Fruit fly (Drosophila melanogaster) whole organism, embryonic: ENCODE measurements around the gene Dpp10.

ENCODE experiments used
- BEAF-32 ChIP-seq: fragments of 200-800 bp; sonication (Bioruptor generic); optimal IDR thresholded peaks from 3 replicates; lab custom pipeline; 2017; ENCODE audit warnings: missing biosample characterization, missing genetic modification characterization, mild to moderate bottlenecking, moderate library complexity, missing genetic modification reagents
- Bgb ChIP-seq: fragments of 200-800 bp; sonication (Bioruptor generic); IDR thresholded peaks from 2 replicates; pipeline ENCODE4 v1.3.6; 2022; ENCODE audit warnings: missing biosample characterization, missing genetic modification characterization; ENCODE audit not compliant: partially characterized antibody
- CG11504 ChIP-seq: fragments of 200-800 bp; sonication (Bioruptor generic); optimal IDR thresholded peaks from 3 replicates; lab custom pipeline; 2019; ENCODE audit warnings: missing biosample characterization, mild to moderate bottlenecking, missing genetic modification characterization, moderate library complexity
- CG1233 ChIP-seq: fragments of 200-800 bp; sonication (Bioruptor generic); optimal IDR thresholded peaks from 4 replicates; lab custom pipeline; 2018; ENCODE audit warnings: missing biosample characterization, mild to moderate bottlenecking, missing genetic modification characterization
- CG13624 ChIP-seq: fragments of 200-800 bp; sonication (Bioruptor generic); optimal IDR thresholded peaks from 2 replicates; lab custom pipeline; 2016; ENCODE audit warnings: missing biosample characterization, missing genetic modification characterization
- CG14710 ChIP-seq: fragments of 200-800 bp; sonication (Bioruptor generic); optimal IDR thresholded peaks from 3 replicates; lab custom pipeline; 2019; ENCODE audit warnings: missing biosample characterization, mild to moderate bottlenecking, missing genetic modification characterization, moderate library complexity
- CG15514 ChIP-seq: fragments of 200-800 bp; sonication (Bioruptor generic); optimal IDR thresholded peaks from 3 replicates; lab custom pipeline; 2017; ENCODE audit warnings: missing biosample characterization, missing genetic modification characterization, mild to moderate bottlenecking, moderate library complexity, missing genetic modification reagents
- CG18599 ChIP-seq: fragments of 200-800 bp; sonication (Bioruptor generic); optimal IDR thresholded peaks from 3 replicates; lab custom pipeline; 2017; ENCODE audit warnings: missing biosample characterization, missing genetic modification characterization, mild to moderate bottlenecking, moderate library complexity, missing genetic modification reagents
- CG18764 ChIP-seq: fragments of 200-800 bp; sonication (Bioruptor generic); optimal IDR thresholded peaks from 3 replicates; lab custom pipeline; 2016; ENCODE audit warnings: missing biosample characterization, missing genetic modification characterization
- CG4360 ChIP-seq: fragments of 200-800 bp; sonication (Bioruptor generic); IDR thresholded peaks from 2 replicates; pipeline ENCODE4 v1.3.6; 2022; ENCODE audit warnings: missing biosample characterization, missing genetic modification characterization
- CG6654 ChIP-seq: fragments of 200-800 bp; sonication (Bioruptor generic); optimal IDR thresholded peaks from 2 replicates; lab custom pipeline; 2017; ENCODE audit warnings: missing biosample characterization, mild to moderate bottlenecking, missing genetic modification characterization
- CG6813 ChIP-seq: fragments of 200-800 bp; sonication (Bioruptor generic); optimal IDR thresholded peaks from 2 replicates; lab custom pipeline; 2017; ENCODE audit warnings: missing biosample characterization, missing genetic modification characterization, mild to moderate bottlenecking, moderate library complexity, missing genetic modification reagents
- CG7839 ChIP-seq: fragments of 200-800 bp; sonication (Bioruptor generic); optimal IDR thresholded peaks from 3 replicates; lab custom pipeline; 2018; ENCODE audit warnings: missing biosample characterization, mild to moderate bottlenecking, missing genetic modification characterization, moderate library complexity
- CG7987 ChIP-seq: fragments of 200-800 bp; sonication (Bioruptor generic); optimal IDR thresholded peaks from 2 replicates; lab custom pipeline; 2018; ENCODE audit warnings: missing biosample characterization, mild to moderate bottlenecking, missing genetic modification characterization, moderate library complexity
- CkIIα-i1 ChIP-seq: fragments of 200-800 bp; sonication (Bioruptor generic); IDR thresholded peaks from 2 replicates; pipeline ENCODE4 v1.3.6; 2022; ENCODE audit warnings: missing biosample characterization, missing genetic modification characterization
- D19B ChIP-seq: fragments of 200-800 bp; sonication (Bioruptor generic); optimal IDR thresholded peaks from 2 replicates; lab custom pipeline; 2017; ENCODE audit warnings: missing biosample characterization, mild to moderate bottlenecking, missing genetic modification characterization
- Dbx ChIP-seq: fragments of 200-800 bp; sonication (Bioruptor generic); IDR thresholded peaks from 3 replicates; pipeline ENCODE4 v1.3.6; 2022; ENCODE audit warnings: missing biosample characterization, missing genetic modification characterization
- Doc3 ChIP-seq: fragments of 200-800 bp; sonication (Bioruptor generic); IDR thresholded peaks from 3 replicates; pipeline ENCODE4 v1.3.6; 2022; ENCODE audit warnings: missing biosample characterization, missing genetic modification characterization; ENCODE audit not compliant: partially characterized antibody
- Dp ChIP-seq: fragments of 200-800 bp; sonication (Bioruptor generic); optimal IDR thresholded peaks from 2 replicates; lab custom pipeline; 2018; ENCODE audit warnings: missing biosample characterization, mild to moderate bottlenecking, missing genetic modification characterization, moderate library complexity
- Dref ChIP-seq: fragments of 200-800 bp; sonication (Bioruptor generic); IDR thresholded peaks from 2 replicates; pipeline ENCODE4 v1.3.6; 2022; ENCODE audit warnings: missing biosample characterization, missing genetic modification characterization
- Drgx ChIP-seq: fragments of 200-800 bp; sonication (Bioruptor generic); IDR thresholded peaks from 2 replicates; pipeline ENCODE4 v1.3.6; 2022; ENCODE audit warnings: missing biosample characterization, missing genetic modification characterization
- E2f1 ChIP-seq: fragments of 200-800 bp; sonication (Bioruptor generic); IDR thresholded peaks from 2 replicates; pipeline ENCODE4 v1.3.6; 2022; ENCODE audit warnings: missing biosample characterization, missing genetic modification characterization
- Ets65A ChIP-seq: fragments of 200-800 bp; sonication (Bioruptor generic); peaks from one replicate; lab custom pipeline; 2016; ENCODE audit warnings: missing biosample characterization, missing genetic modification characterization
- GATAe ChIP-seq: fragments of 200-800 bp; sonication (Bioruptor generic); conservative IDR thresholded peaks from 2 replicates; pipeline ENCODE4 v1.3.6; 2022; ENCODE audit warnings: missing biosample characterization, missing genetic modification characterization
- Hr78 ChIP-seq, 2 experiments: fragments of 200-800 bp in 1 of 2; fragments of >200 bp in 1 of 2; sonication (Bioruptor generic) in 1 of 2; optimal IDR thresholded peaks; 2 replicates each; lab custom pipeline; 2017 to 2019; ENCODE audit warnings: missing biosample characterization in 2 of 2, missing genetic modification characterization in 2 of 2, mild to moderate bottlenecking in 1 of 2, moderate library complexity in 1 of 2
- MBD-R2 ChIP-seq: fragments of 200-800 bp; sonication (Bioruptor generic); IDR thresholded peaks from 2 replicates; pipeline ENCODE4 v1.3.6; 2022; ENCODE audit warnings: missing biosample characterization, missing genetic modification characterization
- Med ChIP-seq: fragments of 200-800 bp; sonication (Bioruptor generic); peaks from one replicate; lab custom pipeline; 2016; ENCODE audit warnings: missing biosample characterization, missing genetic modification characterization, mild to moderate bottlenecking, inconsistent platforms, moderate library complexity
- Mrtf ChIP-seq: fragments of 200-800 bp; sonication (Bioruptor generic); IDR thresholded peaks from 3 replicates; pipeline ENCODE4 v1.3.6; 2022; ENCODE audit warnings: missing biosample characterization, missing genetic modification characterization
- Scr ChIP-seq: fragments of 200-800 bp; sonication (Bioruptor generic); IDR thresholded peaks from 2 replicates; pipeline ENCODE4 v1.3.6; 2022; ENCODE audit warnings: missing biosample characterization, missing genetic modification characterization; ENCODE audit not compliant: partially characterized antibody
- Sry-δ ChIP-seq: fragments of 200-800 bp; sonication (Bioruptor generic); optimal IDR thresholded peaks from 2 replicates; lab custom pipeline; 2016; ENCODE audit warnings: missing biosample characterization, missing genetic modification characterization
- Vsx1 ChIP-seq: fragments of 200-800 bp; sonication (Bioruptor generic); optimal IDR thresholded peaks from 2 replicates; lab custom pipeline; 2017; ENCODE audit warnings: missing biosample characterization, mild to moderate bottlenecking, missing genetic modification characterization, missing genetic modification reagents
- amos ChIP-seq: fragments of 200-800 bp; sonication (Bioruptor generic); IDR thresholded peaks from 2 replicates; pipeline ENCODE4 v1.3.6; 2022; ENCODE audit warnings: missing biosample characterization, missing genetic modification characterization; ENCODE audit not compliant: partially characterized antibody
- chinmo ChIP-seq: fragments of 200-800 bp; sonication (Bioruptor generic); IDR thresholded peaks from 4 replicates; pipeline ENCODE4 v1.3.6; 2022; ENCODE audit warnings: missing biosample characterization, missing genetic modification characterization; ENCODE audit not compliant: partially characterized antibody
- dati ChIP-seq: fragments of 200-800 bp; sonication (Bioruptor generic); IDR thresholded peaks from 2 replicates; pipeline ENCODE4 v1.3.6; 2022; ENCODE audit warnings: missing biosample characterization, missing genetic modification characterization
- dm ChIP-seq: fragments of 200-800 bp; sonication (Bioruptor generic); optimal IDR thresholded peaks from 3 replicates; lab custom pipeline; 2016; ENCODE audit warnings: missing biosample characterization, missing genetic modification characterization
- gcm ChIP-seq: fragments of 200-800 bp; sonication (Bioruptor generic); optimal IDR thresholded peaks from 2 replicates; lab custom pipeline; 2019; ENCODE audit warnings: missing biosample characterization, mild to moderate bottlenecking, missing genetic modification characterization, moderate library complexity
- gsb ChIP-seq: fragments of 200-800 bp; sonication (Bioruptor generic); IDR thresholded peaks from 2 replicates; pipeline ENCODE4 v1.3.6; 2022; ENCODE audit warnings: missing biosample characterization, missing genetic modification characterization
- hb ChIP-seq: fragments of 200-800 bp; sonication (Bioruptor generic); IDR thresholded peaks from 3 replicates; pipeline ENCODE4 v1.3.6; 2022; ENCODE audit warnings: missing biosample characterization, missing genetic modification characterization; ENCODE audit not compliant: partially characterized antibody
- klu ChIP-seq: fragments of 200-800 bp; sonication (Bioruptor generic); IDR thresholded peaks from 2 replicates; pipeline ENCODE4 v1.3.6; 2022; ENCODE audit warnings: missing biosample characterization, missing genetic modification characterization
- kni ChIP-seq: fragments of 200-800 bp; sonication (Bioruptor generic); optimal IDR thresholded peaks from 3 replicates; lab custom pipeline; 2017; ENCODE audit warnings: mild to moderate bottlenecking, missing biosample characterization, missing genetic modification reagents, missing genetic modification characterization
- odd ChIP-seq: fragments of 200-800 bp; sonication (Bioruptor generic); optimal IDR thresholded peaks from 2 replicates; lab custom pipeline; 2017; ENCODE audit warnings: missing biosample characterization, mild to moderate bottlenecking, missing genetic modification characterization
- pita ChIP-seq: fragments of 200-800 bp; sonication (Bioruptor generic); optimal IDR thresholded peaks from 2 replicates; lab custom pipeline; 2017; ENCODE audit warnings: missing biosample characterization, mild to moderate bottlenecking, missing genetic modification characterization
- pnt ChIP-seq: fragments of 200-800 bp; sonication (Bioruptor generic); optimal IDR thresholded peaks from 3 replicates; lab custom pipeline; 2016; ENCODE audit warnings: missing biosample characterization, missing genetic modification characterization
- pzg ChIP-seq: fragments of 200-800 bp; sonication (Bioruptor generic); optimal IDR thresholded peaks from 3 replicates; lab custom pipeline; 2018; ENCODE audit warnings: missing biosample characterization, mild to moderate bottlenecking, missing genetic modification characterization, moderate library complexity
- sens ChIP-seq: fragments of 200-800 bp; sonication (Bioruptor generic); peaks from one replicate; lab custom pipeline; 2016; ENCODE audit warnings: missing biosample characterization, missing genetic modification characterization
- z ChIP-seq: fragments of 200-800 bp; sonication (Bioruptor generic); IDR thresholded peaks from 3 replicates; pipeline ENCODE4 v1.3.6; 2022; ENCODE audit warnings: missing biosample characterization, missing genetic modification characterization

Dpp10 gene

dm6 chr2L:6643218-6643756 lies 42.4 kb upstream of the Dpp10 start (continued):
- no peak for TF ChIP-seq gsb (GFP tag; lab: Robert Waterston, UW)
- no peak for TF ChIP-seq D19B (GFP tag; lab: Kevin White, UChicago)
- no peak for TF ChIP-seq CG13624 (GFP tag; lab: Kevin White, UChicago)
- TF ChIP-seq Dbx (GFP tag; lab: Robert Waterston, UW): 0 out of 3 replicates have a peak, but pooled peaks have one; percentile 39
- TF ChIP-seq Med (GFP tag; lab: Kevin White, UChicago): peak; percentile 3
- peak; percentile 18; the same call in 1 of the 2 replicates for TF ChIP-seq GATAe (GFP tag; lab: Robert Waterston, UW)
- no peak for TF ChIP-seq kni (GFP tag; lab: Kevin White, UChicago)
- TF ChIP-seq hb: no peak

dm6 chr2L:6632307-6632706 lies 31.4 kb upstream of the Dpp10 start, which contains the start of gene Oatp26F:
Gene Oatp26F, minus strand, starts transcription at chr2L:6632407.
- TF ChIP-seq CG11504 (tag; lab: Kevin White, UChicago) (no peak), MBD-R2 (GFP tag; lab: Robert Waterston, UW) (no peak), Hr78 (GFP tag; optimal IDR thresholded peaks at IDR 0.05; lab: Kevin White, UChicago) (no peak), Dref (GFP tag; lab: Robert Waterston, UW) (0 out of 2 replicates have a peak, but pooled peaks have one; percentile 18), Ets65A (GFP tag; lab: Kevin White, UChicago) (peak; percentile 26), pzg (no peak), CG6654 (no peak), CG18599 (GFP tag; lab: Kevin White, UChicago) (no peak), Med (GFP tag; lab: Kevin White, UChicago) (peak; percentile 54), CG14710 (tag; lab: Kevin White, UChicago) (no peak), Bgb (0 out of 2 replicates have a peak, but pooled peaks have one; percentile 24), chinmo (GFP tag; lab: Robert Waterston, UW) (no peak), pnt (GFP tag; lab: Kevin White, UChicago) (no peak), amos (no peak), Mrtf (GFP tag; lab: Robert Waterston, UW) (0 out of 3 replicates have a peak, but pooled peaks have one; percentile 16)

- TF ChIP-seq odd (GFP tag; lab: Kevin White, UChicago): no peak
- peak; percentile 36 for TF ChIP-seq CG15514 (GFP tag; lab: Kevin White, UChicago)
- TF ChIP-seq gcm: no peak
- no peak for TF ChIP-seq CkIIα-i1 (GFP tag; lab: Robert Waterston, UW)
- TF ChIP-seq CG1233 (GFP tag; lab: Kevin White, UChicago): no peak
- TF ChIP-seq CG6813 (GFP tag; lab: Kevin White, UChicago): no peak
- TF ChIP-seq klu (GFP tag; lab: Robert Waterston, UW): peak; percentile 28; the same call in 1 of the 2 replicates
- no peak for TF ChIP-seq CG7987 (GFP tag; lab: Kevin White, UChicago)
- TF ChIP-seq Doc3 (GFP tag; lab: Robert Waterston, UW): peak; percentile 62; the same call in 2 of the 3 replicates
- peak; percentile 10 for TF ChIP-seq BEAF-32 (GFP tag; lab: Kevin White, UChicago)
- peak; percentile 31 for TF ChIP-seq Sry-δ (GFP tag; lab: Kevin White, UChicago)
- TF ChIP-seq z: no peak
- TF ChIP-seq Drgx: no peak
- TF ChIP-seq Bgb: peak; percentile 77
- peak; percentile 55 for TF ChIP-seq Dp (GFP tag; lab: Kevin White, UChicago)
- TF ChIP-seq Vsx1 (GFP tag; lab: Kevin White, UChicago): no peak
- TF ChIP-seq dati (GFP tag; lab: Robert Waterston, UW): no peak
- TF ChIP-seq CG4360 (GFP tag; lab: Robert Waterston, UW): no peak
- no peak for TF ChIP-seq CG18764 (GFP tag; lab: Kevin White, UChicago)
- peak; percentile 90 for TF ChIP-seq pita (GFP tag; lab: Kevin White, UChicago)
- no peak for TF ChIP-seq E2f1
- TF ChIP-seq sens (GFP tag; lab: Kevin White, UChicago): no peak
- TF ChIP-seq Scr (GFP tag; lab: Robert Waterston, UW): peak; percentile 49; the same call in 1 of the 2 replicates
- no peak for TF ChIP-seq dm (GFP tag; lab: Kevin White, UChicago)
- no peak for TF ChIP-seq CG7839 (tag; lab: Kevin White, UChicago)
These were observed 21.8 kb upstream of the Dpp10 start, which contains the start of gene CG34345 for dm6 chr2L:6622642-6623162. Gene CG34345, plus strand, starts transcription at chr2L:6623112.
